Worm (Caenorhabditis elegans) whole organism, L4/young adult: Measurements from ENCODE around the gene T25B9.3.
A peak's percentile ranks its signal among the peaks of the same experiment; 100 is the strongest.
"Not testable (repeated sequence)": the region's sequence is repeated elsewhere in the genome, so short reads cannot be mapped to it uniquely, and the experiment has no call there.

ENCODE experiments used
- W03F9.2 ChIP-seq: fragments of 150-350 bp; optimal IDR thresholded peaks from 2 replicates; lab custom pipeline; 2014; ENCODE audit warnings: missing biosample characterization, missing genetic modification characterization
- dao-5 ChIP-seq: sonication (generic microtip); optimal IDR thresholded peaks from 2 replicates; lab custom pipeline; 2016; ENCODE audit warnings: missing genotype, missing genetic modification characterization, moderate library complexity, missing compliant biosample characterization
- him-1 ChIP-seq: sonication (generic microtip); optimal IDR thresholded peaks from 2 replicates; lab custom pipeline; 2016; ENCODE audit warnings: missing genotype, missing genetic modification reagents, missing genetic modification characterization, missing compliant biosample characterization

The T25B9.3 gene

ce11 chrIV:10718865-10719264 is 25.7 kb upstream of the T25B9.3 start:
- TF ChIP-seq him-1 (tag; lab: Kevin White, UChicago): no peak
- no peak for TF ChIP-seq W03F9.2 (tag; lab: Kevin White, UChicago)
- no peak for TF ChIP-seq dao-5 (tag; lab: Kevin White, UChicago)

ce11 chrIV:10727734-10728133 is 16.8 kb upstream of the T25B9.3 start, which contains the start of gene ZC168.2:
ZC168.2 (plus strand) TSS chrIV:10728034.
- TF ChIP-seq him-1 (tag; lab: Kevin White, UChicago) (no peak), dao-5 (tag; lab: Kevin White, UChicago) (no peak), W03F9.2 (tag; lab: Kevin White, UChicago) (no peak)

ce11 chrIV:10734527-10735436 is 9.8 kb upstream of the T25B9.3 start, which contains the start of the genes orc-5 and cyb-1:
orc-5 (minus strand) TSS chrIV:10734588.
cyb-1 (plus strand) TSS chrIV:10735216.
- TF ChIP-seq him-1 (tag; lab: Kevin White, UChicago) (no peak), W03F9.2 (tag; lab: Kevin White, UChicago) (peak; percentile 22)

ce11 chrIV:10737011-10737553 is 7.5 kb upstream of the T25B9.3 start, which contains the start of gene grl-21:
grl-21 (plus strand) TSS chrIV:10737474.
- no peak for TF ChIP-seq W03F9.2 (tag; lab: Kevin White, UChicago)
- no peak for TF ChIP-seq him-1 (tag; lab: Kevin White, UChicago)
- TF ChIP-seq dao-5 (tag; lab: Kevin White, UChicago): no peak

ce11 chrIV:10738328-10738727 is 6.2 kb upstream of the T25B9.3 start, which contains the start of gene ssp-34:
ssp-34 (minus strand) TSS chrIV:10738602.
- TF ChIP-seq dao-5 (tag; lab: Kevin White, UChicago): no peak
- no peak for TF ChIP-seq W03F9.2 (tag; lab: Kevin White, UChicago)
- no peak for TF ChIP-seq him-1 (tag; lab: Kevin White, UChicago)

ce11 chrIV:10745332-10745731 is 757 bp downstream of the T25B9.3 start:
- no peak for TF ChIP-seq him-1 (tag; lab: Kevin White, UChicago)
- no peak for TF ChIP-seq W03F9.2 (tag; lab: Kevin White, UChicago)
- no peak for TF ChIP-seq dao-5 (tag; lab: Kevin White, UChicago)

ce11 chrIV:10750041-10750440 is 5.5 kb downstream of the T25B9.3 start, which contains the start of gene T25B9.1:
T25B9.1 (minus strand) TSS chrIV:10750141.
- TF ChIP-seq dao-5 (tag; lab: Kevin White, UChicago) (no peak), W03F9.2 (tag; lab: Kevin White, UChicago) (no peak), him-1 (tag; lab: Kevin White, UChicago) (no peak)

ce11 chrIV:10751740-10752139 is 7.2 kb downstream of the T25B9.3 start, which contains the start of gene T25B9.2:
T25B9.2 (minus strand) TSS chrIV:10751840.
- not testable (repeated sequence) for TF ChIP-seq W03F9.2, dao-5, him-1 (tag; lab: Kevin White, UChicago)

ce11 chrIV:10754685-10755084 is 10.1 kb downstream of the T25B9.3 start, which contains the start of gene T25B9.5:
T25B9.5 (minus strand) TSS chrIV:10754785.
- no peak for TF ChIP-seq dao-5 (tag; lab: Kevin White, UChicago)
- TF ChIP-seq him-1 (tag; lab: Kevin White, UChicago): no peak
- no peak for TF ChIP-seq W03F9.2 (tag; lab: Kevin White, UChicago)

ce11 chrIV:10757616-10758193 is 13.1 kb downstream of the T25B9.3 start, which contains the start of the genes T25B9.4 and T25B9.6:
T25B9.4 (minus strand) TSS chrIV:10757716.
T25B9.6 (plus strand) TSS chrIV:10758143.
- TF ChIP-seq him-1 (tag; lab: Kevin White, UChicago) (no peak), dao-5 (tag; lab: Kevin White, UChicago) (no peak), W03F9.2 (tag; lab: Kevin White, UChicago) (no peak)

- no peak for TF ChIP-seq dao-5 (tag; lab: Kevin White, UChicago)
- no peak for TF ChIP-seq W03F9.2 (tag; lab: Kevin White, UChicago)
- no peak for TF ChIP-seq him-1 (tag; lab: Kevin White, UChicago)
Observed at ce11 chrIV:10761344-10761743, 16.8 kb downstream of the T25B9.3 start, which contains the start of gene ugt-54. ugt-54 (plus strand) TSS chrIV:10761698.

ce11 chrIV:10764206-10764605 is 19.6 kb downstream of the T25B9.3 start, which contains the start of gene T25B9.11:
T25B9.11 (plus strand) TSS chrIV:10764506.
- TF ChIP-seq W03F9.2 (tag; lab: Kevin White, UChicago) (no peak), dao-5 (tag; lab: Kevin White, UChicago) (no peak), him-1 (tag; lab: Kevin White, UChicago) (no peak)
